Worm (Caenorhabditis elegans) whole organism, young adult: ENCODE measurements around the gene F37H8.5.

Experiments
- B0261.1 ChIP-seq: sonication (generic microtip); optimal IDR thresholded peaks from 2 replicates; lab custom pipeline; 2016; ENCODE audit warnings: mild to moderate bottlenecking, missing genetic modification characterization, moderate library complexity, missing compliant biosample characterization
- F10E7.11 ChIP-seq: sonication (generic microtip); optimal IDR thresholded peaks from 2 replicates; lab custom pipeline; 2017; ENCODE audit warnings: mild to moderate bottlenecking, missing genetic modification characterization, moderate library complexity, missing compliant biosample characterization
- F23B12.7 ChIP-seq: sonication (generic microtip); optimal IDR thresholded peaks from 2 replicates; lab custom pipeline; 2017; ENCODE audit warnings: missing genetic modification characterization, mild to moderate bottlenecking, missing compliant biosample characterization, antibody characterized with exemption, moderate library complexity; ENCODE audit not compliant: insufficient read depth
- F55B11.4 ChIP-seq: sonication (generic microtip); optimal IDR thresholded peaks from 2 replicates; lab custom pipeline; 2016; ENCODE audit warnings: missing compliant biosample characterization, missing genetic modification characterization, borderline replicate concordance; ENCODE audit not compliant: insufficient read depth
- F57C9.4 ChIP-seq: sonication (generic microtip); optimal IDR thresholded peaks from 2 replicates; lab custom pipeline; 2017; ENCODE audit warnings: mild to moderate bottlenecking, missing genetic modification characterization, missing compliant biosample characterization
- K11D2.4 ChIP-seq: fragments of 200-800 bp; sonication (Bioruptor generic); IDR thresholded peaks from 2 replicates; pipeline ENCODE4 v1.3.6; 2022; ENCODE audit warnings: missing genetic modification reagents, missing genetic modification characterization, missing compliant biosample characterization
- Y53G8AR.9 ChIP-seq: fragments of 200-800 bp; sonication (Bioruptor generic); conservative IDR thresholded peaks from 2 replicates; pipeline ENCODE4 v1.3.6; 2022; ENCODE audit warnings: missing genetic modification reagents, missing genetic modification characterization, missing compliant biosample characterization
- ama-1 ChIP-seq, 3 experiments: fragments of 150-350 bp in 1 of 3; sonication (generic microtip) in 2 of 3; optimal IDR thresholded peaks; 2 replicates each; lab custom pipeline; 2014 to 2018; ENCODE audit warnings: missing biosample characterization in 2 of 3, missing genetic modification characterization in 2 of 3, missing genetic modification reagents in 2 of 3
- aptf-3 ChIP-seq: fragments of 200-800 bp; sonication (Bioruptor generic); IDR thresholded peaks from 2 replicates; pipeline ENCODE4 v1.3.6; 2022; ENCODE audit warnings: missing genetic modification characterization, missing compliant biosample characterization
- bed-1 ChIP-seq: fragments of 200-800 bp; sonication (Bioruptor generic); IDR thresholded peaks from 2 replicates; pipeline ENCODE4 v1.3.6; 2022; ENCODE audit warnings: missing genetic modification reagents, missing genetic modification characterization, missing compliant biosample characterization
- cebp-1 ChIP-seq, 2 experiments: fragments of 200-800 bp in 1 of 2; sonication (Bioruptor generic) in 1 of 2; sonication (generic microtip) in 1 of 2; IDR thresholded peaks in 1 of 2; optimal IDR thresholded peaks in 1 of 2; 2 replicates each; pipeline versions ENCODE4 v1.3.6 to Lab custom; 2017 to 2022; ENCODE audit warnings: missing compliant biosample characterization in 2 of 2, missing genetic modification characterization in 2 of 2, mild to moderate bottlenecking in 1 of 2, missing genetic modification reagents in 1 of 2, moderate library complexity in 1 of 2
- cebp-2 ChIP-seq: fragments of 200-800 bp; sonication (Bioruptor generic); IDR thresholded peaks from 2 replicates; pipeline ENCODE4 v1.3.6; 2022; ENCODE audit warnings: missing genetic modification characterization, missing compliant biosample characterization
- dox-1 ChIP-seq: fragments of 200-800 bp; sonication (Bioruptor generic); IDR thresholded peaks from 2 replicates; pipeline ENCODE4 v1.3.6; 2022; ENCODE audit warnings: missing genetic modification reagents, missing genetic modification characterization, missing compliant biosample characterization
- dpl-1 ChIP-seq: fragments of 150-350 bp; optimal IDR thresholded peaks from 2 replicates; lab custom pipeline; 2014; ENCODE audit warnings: missing biosample characterization, missing genetic modification reagents, missing genetic modification characterization
- egl-18 ChIP-seq: fragments of 200-800 bp; sonication (Bioruptor generic); IDR thresholded peaks from 2 replicates; pipeline ENCODE4 v1.3.6; 2022; ENCODE audit warnings: missing genetic modification reagents, missing genetic modification characterization, missing compliant biosample characterization
- fkh-3 ChIP-seq: sonication (generic microtip); optimal IDR thresholded peaks from 2 replicates; lab custom pipeline; 2016; ENCODE audit warnings: mild to moderate bottlenecking, missing genetic modification characterization, missing compliant biosample characterization
- hlh-26 ChIP-seq: fragments of 200-800 bp; sonication (Bioruptor generic); conservative IDR thresholded peaks from 2 replicates; pipeline ENCODE4 v1.3.6; 2022; ENCODE audit warnings: missing genetic modification reagents, missing genetic modification characterization, missing compliant biosample characterization
- hsf-1 ChIP-seq: fragments of 200-800 bp; sonication (Bioruptor generic); IDR thresholded peaks from 2 replicates; pipeline ENCODE4 v1.3.6; 2022; ENCODE audit warnings: missing genetic modification reagents, missing genetic modification characterization, missing compliant biosample characterization
- lag-1 ChIP-seq: fragments of 200-800 bp; sonication (Bioruptor generic); IDR thresholded peaks from 2 replicates; pipeline ENCODE4 v1.3.6; 2022; ENCODE audit warnings: missing genetic modification reagents, missing genetic modification characterization, missing compliant biosample characterization
- let-607 ChIP-seq, 2 experiments: fragments of 200-800 bp in 1 of 2; sonication (Bioruptor generic) in 1 of 2; sonication (generic microtip) in 1 of 2; optimal IDR thresholded peaks; 2 replicates each; lab custom pipeline; 2016 to 2018; ENCODE audit warnings: mild to moderate bottlenecking in 2 of 2, missing compliant biosample characterization in 2 of 2, missing genetic modification characterization in 2 of 2, moderate library complexity in 2 of 2, missing genotype in 1 of 2
- madf-3 ChIP-seq: fragments of 200-800 bp; sonication (Bioruptor generic); IDR thresholded peaks from 2 replicates; pipeline ENCODE4 v1.3.6; 2022; ENCODE audit warnings: missing genetic modification reagents, missing genetic modification characterization, missing compliant biosample characterization
- mes-4 ChIP-seq: sonication (generic microtip); optimal IDR thresholded peaks from 2 replicates; lab custom pipeline; 2016; ENCODE audit warnings: missing genotype, missing genetic modification characterization, missing compliant biosample characterization
- nfyb-1 ChIP-seq: fragments of 200-800 bp; sonication (Bioruptor generic); IDR thresholded peaks from 2 replicates; pipeline ENCODE4 v1.3.6; 2022; ENCODE audit warnings: missing genetic modification reagents, missing genetic modification characterization, missing compliant biosample characterization
- nhr-120 ChIP-seq: fragments of 200-800 bp; sonication (Bioruptor generic); IDR thresholded peaks from 2 replicates; pipeline ENCODE4 v1.3.6; 2022; ENCODE audit warnings: missing genetic modification characterization, missing compliant biosample characterization
- nhr-80 ChIP-seq: sonication (generic microtip); optimal IDR thresholded peaks from 2 replicates; lab custom pipeline; 2016; ENCODE audit warnings: missing genetic modification characterization, missing compliant biosample characterization
- pbrm-1 ChIP-seq: fragments of 200-800 bp; sonication (Bioruptor generic); IDR thresholded peaks from 2 replicates; pipeline ENCODE4 v1.3.6; 2022; ENCODE audit warnings: missing genetic modification reagents, missing genetic modification characterization, missing compliant biosample characterization
- rpc-1 ChIP-seq, 2 experiments: fragments of 150-350 bp in 1 of 2; sonication (generic microtip) in 1 of 2; optimal IDR thresholded peaks; 2 replicates each; lab custom pipeline; 2014 to 2018; ENCODE audit warnings: missing biosample characterization in 1 of 2, missing genetic modification characterization in 1 of 2, missing genetic modification reagents in 1 of 2, missing genotype in 1 of 2
- sdz-38 ChIP-seq: sonication (generic microtip); optimal IDR thresholded peaks from 2 replicates; lab custom pipeline; 2016; ENCODE audit warnings: missing genotype, missing genetic modification characterization, missing compliant biosample characterization
- tbp1 ChIP-seq: fragments of 200-800 bp; sonication (Bioruptor generic); optimal IDR thresholded peaks from 2 replicates; lab custom pipeline; 2018; ENCODE audit warnings: mild to moderate bottlenecking, missing genetic modification characterization, missing compliant biosample characterization
- tlf-1 ChIP-seq: fragments of 200-800 bp; sonication (Bioruptor generic); optimal IDR thresholded peaks from 2 replicates; lab custom pipeline; 2018; ENCODE audit warnings: mild to moderate bottlenecking, missing genetic modification characterization, missing compliant biosample characterization
- unc-130 ChIP-seq: sonication (generic microtip); optimal IDR thresholded peaks from 2 replicates; lab custom pipeline; 2016; ENCODE audit warnings: missing genetic modification reagents, missing genetic modification characterization, missing compliant biosample characterization
- unc-62 ChIP-seq: fragments of 150-350 bp; optimal IDR thresholded peaks from 2 replicates; lab custom pipeline; 2014; ENCODE audit warnings: missing biosample characterization, missing genetic modification reagents, missing genetic modification characterization
- ztf-28 ChIP-seq: fragments of 200-800 bp; sonication (Bioruptor generic); IDR thresholded peaks from 2 replicates; pipeline ENCODE4 v1.3.6; 2022; ENCODE audit warnings: missing genetic modification reagents, missing genetic modification characterization, missing compliant biosample characterization
- ztf-3 ChIP-seq: fragments of 200-800 bp; sonication (Bioruptor generic); optimal IDR thresholded peaks from 2 replicates; lab custom pipeline; 2018; ENCODE audit warnings: mild to moderate bottlenecking, missing genetic modification characterization, missing compliant biosample characterization

F37H8.5 gene

ce11 chrII:11152495-11152894 is 35.5 kb upstream of the F37H8.5 start, which contains the start of gene pqm-1:
pqm-1 (minus strand) TSS chrII:11152595.
- TF ChIP-seq rpc-1 (optimal IDR thresholded peaks at IDR 0.05; lab: Kevin White, UChicago) (no peak), rpc-1 (tag; optimal IDR thresholded peaks at IDR 0.05; lab: Kevin White, UChicago) (no peak), F55B11.4 (no peak), dpl-1 (no peak), fkh-3 (tag; lab: Kevin White, UChicago) (no peak), egl-18 (GFP tag; lab: Robert Waterston, UW) (no peak), F10E7.11 (tag; lab: Kevin White, UChicago) (no peak), F57C9.4 (tag; lab: Kevin White, UChicago) (no peak), mes-4 (no peak), unc-130 (GFP tag; lab: Kevin White, UChicago) (no peak), ztf-28 (GFP tag; lab: Robert Waterston, UW) (no peak), ama-1 (optimal IDR thresholded peaks at IDR 0.05; lab: Kevin White, UChicago) (no peak), ama-1 (GFP tag; optimal IDR thresholded peaks at IDR 0.05; lab: Kevin White, UChicago) (no peak), B0261.1 (tag; lab: Kevin White, UChicago) (no peak)

- 0 out of 2 replicates have a peak, but pooled peaks have one; percentile 11 for TF ChIP-seq dox-1 (GFP tag; lab: Robert Waterston, UW)
- TF ChIP-seq Y53G8AR.9 (GFP tag; lab: Robert Waterston, UW): peak; percentile 31; the same call in 1 of the 2 replicates
- no peak for TF ChIP-seq hsf-1 (GFP tag; lab: Robert Waterston, UW)
- no peak for TF ChIP-seq nhr-120 (GFP tag; lab: Robert Waterston, UW)
- peak; percentile 60 for TF ChIP-seq nhr-80 (tag; lab: Kevin White, UChicago)
These were observed 34.9 kb upstream of the F37H8.5 start for ce11 chrII:11153080-11153479.

- TF ChIP-seq hlh-26 (GFP tag; lab: Robert Waterston, UW) (no peak), nfyb-1 (GFP tag; lab: Robert Waterston, UW) (no peak), unc-62 (GFP tag; lab: Kevin White, UChicago) (peak; percentile 9), ztf-3 (GFP tag; lab: Kevin White, UChicago) (no peak), F23B12.7 (tag; lab: Kevin White, UChicago) (peak; percentile 46), lag-1 (GFP tag; lab: Robert Waterston, UW) (no peak), dox-1 (GFP tag; lab: Robert Waterston, UW) (no peak), aptf-3 (no peak), bed-1 (GFP tag; lab: Robert Waterston, UW) (no peak), nhr-80 (tag; lab: Kevin White, UChicago) (peak; percentile 74), tlf-1 (GFP tag; lab: Kevin White, UChicago) (no peak), pbrm-1 (GFP tag; lab: Robert Waterston, UW) (no peak), tbp1 (peak; percentile 19), let-607 (tag; optimal IDR thresholded peaks at IDR 0.05; lab: Kevin White, UChicago) (peak in 1 of 2 experiments; percentile 10), cebp-1 (GFP tag; IDR thresholded peaks at IDR 0.05; lab: Robert Waterston, UW) (peak; percentile 33; the same call in 1 of the 2 replicates), cebp-1 (tag; optimal IDR thresholded peaks at IDR 0.05; lab: Kevin White, UChicago) (peak; percentile 56), madf-3 (no peak), sdz-38 (tag; lab: Kevin White, UChicago) (no peak), K11D2.4 (GFP tag; lab: Robert Waterston, UW) (no peak)
- TF ChIP-seq, all 124 proteins: peak for 6
These were observed 34.2 kb upstream of the F37H8.5 start for ce11 chrII:11153800-11154199.

- no peak for TF ChIP-seq cebp-2 (GFP tag; lab: Robert Waterston, UW)
- TF ChIP-seq F10E7.11 (tag; lab: Kevin White, UChicago): no peak
These were observed 33.0 kb upstream of the F37H8.5 start for ce11 chrII:11154957-11155356.
